Worm (Caenorhabditis elegans) whole organism, late embryonic: ENCODE data around the gene pnp-1.

Experiments used
- C08G9.2 ChIP-seq: sonication (generic microtip); optimal IDR thresholded peaks from 2 replicates; lab custom pipeline; 2016; ENCODE audit warnings: mild to moderate bottlenecking, missing genetic modification characterization, moderate library complexity, missing compliant biosample characterization
- C38D4.7 ChIP-seq: fragments of 200-800 bp; sonication (Bioruptor generic); optimal IDR thresholded peaks from 2 replicates; lab custom pipeline; 2018; ENCODE audit warnings: mild to moderate bottlenecking, missing genetic modification characterization, moderate library complexity, missing compliant biosample characterization
- F13H6.1 ChIP-seq: sonication (generic microtip); optimal IDR thresholded peaks from 2 replicates; lab custom pipeline; 2016; ENCODE audit warnings: missing genetic modification characterization, missing compliant biosample characterization
- K02D7.2 ChIP-seq: sonication (generic microtip); optimal IDR thresholded peaks from 2 replicates; lab custom pipeline; 2017; ENCODE audit warnings: mild to moderate bottlenecking, missing genetic modification characterization, missing compliant biosample characterization
- Y22D7AL.16 ChIP-seq: sonication (generic microtip); optimal IDR thresholded peaks from 2 replicates; lab custom pipeline; 2016; ENCODE audit warnings: missing genetic modification characterization, missing compliant biosample characterization
- ahr-1 ChIP-seq: sonication (generic microtip); optimal IDR thresholded peaks from 2 replicates; lab custom pipeline; 2016; ENCODE audit warnings: missing genetic modification characterization, missing compliant biosample characterization
- ama-1 ChIP-seq: fragments of 150-350 bp; optimal IDR thresholded peaks from 2 replicates; lab custom pipeline; 2014
- ceh-19 ChIP-seq: fragments of 200-800 bp; sonication (Bioruptor generic); optimal IDR thresholded peaks from 2 replicates; lab custom pipeline; 2018; ENCODE audit warnings: mild to moderate bottlenecking, missing genetic modification characterization, missing compliant biosample characterization
- ceh-24 ChIP-seq: sonication (generic microtip); optimal IDR thresholded peaks from 2 replicates; lab custom pipeline; 2016; ENCODE audit warnings: mild to moderate bottlenecking, missing genetic modification characterization, missing compliant biosample characterization
- ceh-30 ChIP-seq: fragments of 150-350 bp; optimal IDR thresholded peaks from 2 replicates; lab custom pipeline; 2014; ENCODE audit warnings: missing biosample characterization, missing genetic modification characterization
- ceh-34 ChIP-seq: sonication (generic microtip); optimal IDR thresholded peaks from 2 replicates; lab custom pipeline; 2016; ENCODE audit warnings: mild to moderate bottlenecking, missing genetic modification characterization, missing compliant biosample characterization
- ceh-48 ChIP-seq: sonication (generic microtip); optimal IDR thresholded peaks from 2 replicates; lab custom pipeline; 2016; ENCODE audit warnings: missing genetic modification characterization, inconsistent platforms, missing compliant biosample characterization
- elt-2 ChIP-seq: sonication (generic microtip); optimal IDR thresholded peaks from 2 replicates; lab custom pipeline; 2016; ENCODE audit warnings: missing genetic modification reagents, missing genetic modification characterization, missing compliant biosample characterization
- fkh-10 ChIP-seq: fragments of 150-350 bp; optimal IDR thresholded peaks from 2 replicates; lab custom pipeline; 2014; ENCODE audit warnings: missing biosample characterization, missing genetic modification reagents, missing genetic modification characterization
- gmeb-2 ChIP-seq: sonication (generic microtip); optimal IDR thresholded peaks from 2 replicates; lab custom pipeline; 2016; ENCODE audit warnings: missing genetic modification characterization, inconsistent platforms, missing compliant biosample characterization
- lim-6 ChIP-seq: sonication (generic microtip); optimal IDR thresholded peaks from 2 replicates; lab custom pipeline; 2016; ENCODE audit warnings: missing genetic modification characterization, missing compliant biosample characterization
- madf-2 ChIP-seq: sonication (generic microtip); optimal IDR thresholded peaks from 2 replicates; lab custom pipeline; 2017; ENCODE audit warnings: missing genetic modification characterization, missing compliant biosample characterization
- nfya-1 ChIP-seq: sonication (generic microtip); optimal IDR thresholded peaks from 2 replicates; lab custom pipeline; 2017; ENCODE audit warnings: missing genetic modification characterization, mild to moderate bottlenecking, missing compliant biosample characterization, antibody characterized with exemption, moderate library complexity
- nhr-232 ChIP-seq: sonication (generic microtip); optimal IDR thresholded peaks from 2 replicates; lab custom pipeline; 2016; ENCODE audit warnings: missing genetic modification characterization, missing compliant biosample characterization
- odd-2 ChIP-seq: sonication (generic microtip); optimal IDR thresholded peaks from 2 replicates; lab custom pipeline; 2017; ENCODE audit warnings: antibody characterized with exemption, mild to moderate bottlenecking, missing genetic modification characterization, missing compliant biosample characterization
- pag-3 ChIP-seq: sonication (generic microtip); optimal IDR thresholded peaks from 2 replicates; lab custom pipeline; 2016; ENCODE audit warnings: missing compliant biosample characterization, missing genetic modification characterization, borderline replicate concordance
- pha-2 ChIP-seq: sonication (generic microtip); optimal IDR thresholded peaks from 2 replicates; lab custom pipeline; 2017; ENCODE audit warnings: mild to moderate bottlenecking, missing genetic modification characterization, missing compliant biosample characterization
- pha-4 ChIP-seq: fragments of 150-350 bp; optimal IDR thresholded peaks from 2 replicates; lab custom pipeline; 2018; ENCODE audit warnings: missing biosample characterization, missing genetic modification reagents, missing genetic modification characterization
- rnt-1 ChIP-seq: sonication (generic microtip); optimal IDR thresholded peaks from 2 replicates; lab custom pipeline; 2016; ENCODE audit warnings: missing genetic modification characterization, missing compliant biosample characterization
- sdc-2 ChIP-seq: sonication (generic microtip); optimal IDR thresholded peaks from 2 replicates; lab custom pipeline; 2016; ENCODE audit warnings: missing genotype, missing genetic modification characterization, missing compliant biosample characterization
- sox-2 ChIP-seq: fragments of 200-800 bp; sonication (Bioruptor generic); IDR thresholded peaks from 2 replicates; pipeline ENCODE4 v1.3.6; 2022; ENCODE audit warnings: missing genetic modification reagents, missing genetic modification characterization, missing compliant biosample characterization
- syd-9 ChIP-seq: sonication (generic microtip); optimal IDR thresholded peaks from 2 replicates; lab custom pipeline; 2016; ENCODE audit warnings: mild to moderate bottlenecking, missing genetic modification characterization, moderate library complexity, missing compliant biosample characterization
- tbx-2 ChIP-seq: sonication (generic microtip); optimal IDR thresholded peaks from 2 replicates; lab custom pipeline; 2016; ENCODE audit warnings: missing genetic modification characterization, missing compliant biosample characterization
- ttx-3 ChIP-seq: sonication (generic microtip); optimal IDR thresholded peaks from 2 replicates; lab custom pipeline; 2016; ENCODE audit warnings: missing genetic modification reagents, missing genetic modification characterization, missing compliant biosample characterization
- unc-3 ChIP-seq, 2 experiments: fragments of 200-800 bp in 1 of 2; sonication (Bioruptor generic) in 1 of 2; sonication (generic microtip) in 1 of 2; conservative IDR thresholded peaks in 1 of 2; optimal IDR thresholded peaks in 1 of 2; 2 replicates each; pipeline versions ENCODE4 v1.3.6 to Lab custom; 2016 to 2022; ENCODE audit warnings: missing compliant biosample characterization in 2 of 2, missing genetic modification characterization in 2 of 2, missing genetic modification reagents in 1 of 2
- unc-42 ChIP-seq: sonication (generic microtip); optimal IDR thresholded peaks from 2 replicates; lab custom pipeline; 2016; ENCODE audit warnings: missing genotype, missing genetic modification characterization, missing compliant biosample characterization
- unc-55 ChIP-seq: sonication (generic microtip); optimal IDR thresholded peaks from 2 replicates; lab custom pipeline; 2017; ENCODE audit warnings: missing biosample characterization, missing genetic modification reagents, missing genetic modification characterization

pnp-1 gene

ce11 chrIV:290387-290786, 7.7 kb downstream of the pnp-1 start:
- TF ChIP-seq ceh-30 = no peak
- TF ChIP-seq ahr-1 (tag; lab: Kevin White, UChicago) = no peak
- TF ChIP-seq nhr-232 (tag; lab: Kevin White, UChicago) = no peak
- TF ChIP-seq gmeb-2 = no peak
- no peak for TF ChIP-seq pha-4 (tag; lab: Kevin White, UChicago)
- TF ChIP-seq ama-1 = no peak
- TF ChIP-seq F13H6.1 (tag; lab: Kevin White, UChicago) = no peak
- TF ChIP-seq ttx-3 (tag; lab: Kevin White, UChicago) = no peak
- no peak for TF ChIP-seq ceh-24 (tag; lab: Kevin White, UChicago)
- TF ChIP-seq lim-6 = no peak
- TF ChIP-seq pha-2 (tag; lab: Kevin White, UChicago) = no peak
- TF ChIP-seq C08G9.2 (tag; lab: Kevin White, UChicago) = no peak
- TF ChIP-seq rnt-1 (tag; lab: Kevin White, UChicago) = no peak
- TF ChIP-seq tbx-2 (tag; lab: Kevin White, UChicago) = no peak

- no peak for TF ChIP-seq sox-2 (GFP tag; lab: Robert Waterston, UW)
- TF ChIP-seq C38D4.7 = no peak
- no peak for TF ChIP-seq madf-2 (tag; lab: Kevin White, UChicago)
- no peak for TF ChIP-seq elt-2 (tag; lab: Kevin White, UChicago)
- TF ChIP-seq fkh-10 (GFP tag; lab: Kevin White, UChicago) = no peak
These were observed 10.1 kb downstream of the pnp-1 start, which contains the start of gene T21D12.14 for ce11 chrIV:288027-288426. Gene T21D12.14 (minus strand): TSS chrIV:288127.

ce11 chrIV:283347-283746, 14.8 kb downstream of the pnp-1 start, which contains the start of gene best-19:
Gene best-19 (plus strand): TSS chrIV:283647.
- no peak for TF ChIP-seq nfya-1 (tag; lab: Kevin White, UChicago)
- peak; percentile 52 for TF ChIP-seq unc-42

ce11 chrIV:282008-282407, 16.1 kb downstream of the pnp-1 start:
- TF ChIP-seq syd-9 (no peak), Y22D7AL.16 (tag; lab: Kevin White, UChicago) (no peak), odd-2 (tag; lab: Kevin White, UChicago) (no peak), K02D7.2 (tag; lab: Kevin White, UChicago) (no peak), unc-55 (no peak), lim-6 (no peak)

- TF ChIP-seq C08G9.2 (tag; lab: Kevin White, UChicago) = no peak
- TF ChIP-seq ceh-19 (GFP tag; lab: Kevin White, UChicago) = no peak
- no peak for TF ChIP-seq pag-3
- TF ChIP-seq ceh-24 (tag; lab: Kevin White, UChicago) = no peak
- no peak for TF ChIP-seq unc-3 (GFP tag; conservative IDR thresholded peaks at IDR 0.05; lab: Robert Waterston, UW)
- TF ChIP-seq unc-3 (tag; optimal IDR thresholded peaks at IDR 0.05; lab: Kevin White, UChicago) = no peak
- no peak for TF ChIP-seq ama-1
- no peak for TF ChIP-seq ceh-34 (tag; lab: Kevin White, UChicago)
These were observed 19.8 kb downstream of the pnp-1 start for ce11 chrIV:278284-278683.

- TF ChIP-seq sdc-2 = no peak
- no peak for TF ChIP-seq ceh-34 (tag; lab: Kevin White, UChicago)
- no peak for TF ChIP-seq ceh-48 (tag; lab: Kevin White, UChicago)
These were observed 23.0 kb downstream of the pnp-1 start for ce11 chrIV:275146-275545.
